Worm (Caenorhabditis elegans): ENCODE data around the gene flp-15.

flp-15 gene

ce11 chrIII:13625650-13626430, 41.8 kb downstream of the flp-15 start:
- TF ChIP-seq mep-1 (tag; optimal IDR thresholded peaks at IDR 0.05) = no peak
- TF ChIP-seq unc-62 (GFP tag; optimal IDR thresholded peaks at IDR 0.05) = no peak
- no peak for TF ChIP-seq ceh-39 (tag; optimal IDR thresholded peaks at IDR 0.05)
- TF ChIP-seq blmp-1 (tag; optimal IDR thresholded peaks at IDR 0.05) = no peak
- no peak for TF ChIP-seq zip-8 (tag; optimal IDR thresholded peaks at IDR 0.05)
- TF ChIP-seq ham-2 (GFP tag; optimal IDR thresholded peaks at IDR 0.05) = no peak
- no peak for TF ChIP-seq nhr-76 (tag; optimal IDR thresholded peaks at IDR 0.05)
- no peak for TF ChIP-seq drap-1 (GFP tag; optimal IDR thresholded peaks at IDR 0.05)
- TF ChIP-seq nhr-237 (tag; optimal IDR thresholded peaks at IDR 0.05) = no peak
- no peak for TF ChIP-seq lin-32 (GFP tag; optimal IDR thresholded peaks at IDR 0.05)
- TF ChIP-seq elt-3 (tag; optimal IDR thresholded peaks at IDR 0.05) = no peak
- TF ChIP-seq ztf-11 (tag; optimal IDR thresholded peaks at IDR 0.05) = no peak

- TF ChIP-seq unc-62 (GFP tag; optimal IDR thresholded peaks at IDR 0.05) (no peak), tbx-8 (GFP tag; optimal IDR thresholded peaks at IDR 0.05) (no peak), mls-2 (tag; optimal IDR thresholded peaks at IDR 0.05) (no peak), sem-2 (GFP tag; optimal IDR thresholded peaks at IDR 0.05) (no peak)
These were observed 43.4 kb downstream of the flp-15 start, which contains the start of gene taf-9 for ce11 chrIII:13624226-13624625. Gene taf-9, plus strand, starts transcription at chrIII:13624276.

ce11 chrIII:13623014-13623413, 44.6 kb downstream of the flp-15 start, which contains the start of gene mlc-5:
Gene mlc-5, plus strand, starts transcription at chrIII:13623314.
- TF ChIP-seq lin-32 (GFP tag; optimal IDR thresholded peaks at IDR 0.05) (no peak), tbx-8 (GFP tag; optimal IDR thresholded peaks at IDR 0.05) (no peak), cnd-1 (tag; optimal IDR thresholded peaks at IDR 0.05) (no peak), pha-4 (tag; optimal IDR thresholded peaks at IDR 0.05) (no peak)

- TF ChIP-seq mep-1 (tag; optimal IDR thresholded peaks at IDR 0.05) (peak; percentile 40), ces-1 (GFP tag; optimal IDR thresholded peaks at IDR 0.05) (peak; percentile 40), nhr-237 (tag; optimal IDR thresholded peaks at IDR 0.05) (peak; percentile 23), unc-62 (GFP tag; optimal IDR thresholded peaks at IDR 0.05) (peak; percentile 17), mls-2 (tag; optimal IDR thresholded peaks at IDR 0.05) (no peak), tbx-8 (GFP tag; optimal IDR thresholded peaks at IDR 0.05) (no peak), ham-2 (GFP tag; optimal IDR thresholded peaks at IDR 0.05) (no peak), cnd-1 (tag; optimal IDR thresholded peaks at IDR 0.05) (no peak), nhr-2 (tag; optimal IDR thresholded peaks at IDR 0.05) (no peak), unc-120 (tag; optimal IDR thresholded peaks at IDR 0.05; ENCODE audit: poor library complexity, severe bottlenecking) (peak; percentile 11), nhr-12 (tag; optimal IDR thresholded peaks at IDR 0.05) (no peak), lsy-2 (tag; optimal IDR thresholded peaks at IDR 0.05) (peak; percentile 45)
These were observed 45.4 kb downstream of the flp-15 start, which contains the start of gene hip-1 for ce11 chrIII:13622268-13622667. Gene hip-1, minus strand, starts transcription at chrIII:13622492.

- no peak for TF ChIP-seq unc-62 (GFP tag; optimal IDR thresholded peaks at IDR 0.05)
These were observed 45.9 kb downstream of the flp-15 start for ce11 chrIII:13621717-13622116.

ce11 chrIII:13621012-13621411, 46.6 kb downstream of the flp-15 start:
- TF ChIP-seq blmp-1 (tag; optimal IDR thresholded peaks at IDR 0.05) (no peak), unc-120 (tag; optimal IDR thresholded peaks at IDR 0.05; ENCODE audit: poor library complexity, severe bottlenecking) (no peak), mab-5 (tag; optimal IDR thresholded peaks at IDR 0.05) (no peak), pha-4 (tag; optimal IDR thresholded peaks at IDR 0.05) (no peak), nhr-237 (tag; optimal IDR thresholded peaks at IDR 0.05) (no peak), sem-2 (GFP tag; optimal IDR thresholded peaks at IDR 0.05) (no peak), ceh-39 (tag; optimal IDR thresholded peaks at IDR 0.05) (no peak), cnd-1 (tag; optimal IDR thresholded peaks at IDR 0.05) (no peak), lsy-2 (tag; optimal IDR thresholded peaks at IDR 0.05) (no peak), hlh-1 (tag; optimal IDR thresholded peaks at IDR 0.05) (no peak), nhr-12 (tag; optimal IDR thresholded peaks at IDR 0.05) (no peak), ham-2 (GFP tag; optimal IDR thresholded peaks at IDR 0.05) (no peak), flh-1 (GFP tag; optimal IDR thresholded peaks at IDR 0.05) (no peak)

- peak; percentile 100 for TF ChIP-seq hlh-1 (tag; optimal IDR thresholded peaks at IDR 0.05)
- TF ChIP-seq zip-8 (tag; optimal IDR thresholded peaks at IDR 0.05) = no peak
- TF ChIP-seq pha-4 (tag; optimal IDR thresholded peaks at IDR 0.05) = no peak
- TF ChIP-seq mep-1 (tag; optimal IDR thresholded peaks at IDR 0.05) = peak; percentile 24
- TF ChIP-seq unc-62 (GFP tag; optimal IDR thresholded peaks at IDR 0.05) = peak; percentile 35
- TF ChIP-seq unc-39 (tag; optimal IDR thresholded peaks at IDR 0.05) = no peak
- TF ChIP-seq lin-13 (tag; optimal IDR thresholded peaks at IDR 0.05) = no peak
- TF ChIP-seq ceh-39 (tag; optimal IDR thresholded peaks at IDR 0.05) = no peak
- TF ChIP-seq tbx-8 (GFP tag; optimal IDR thresholded peaks at IDR 0.05) = no peak
- TF ChIP-seq ham-2 (GFP tag; optimal IDR thresholded peaks at IDR 0.05) = no peak
- no peak for TF ChIP-seq M03D4.4 (tag; optimal IDR thresholded peaks at IDR 0.05)
- TF ChIP-seq mab-5 (tag; optimal IDR thresholded peaks at IDR 0.05) = no peak
- peak; percentile 91 for TF ChIP-seq unc-120 (tag; optimal IDR thresholded peaks at IDR 0.05; ENCODE audit: poor library complexity, severe bottlenecking)
These were observed 50.8 kb downstream of the flp-15 start, which contains the start of gene T12D8.9 for ce11 chrIII:13616793-13617192. Gene T12D8.9, plus strand, starts transcription at chrIII:13617104.

All from whole organism, mixed stage, embryonic.